Worm (Caenorhabditis elegans) whole organism, late embryonic: Measurements from ENCODE around the gene F45E1.1.
A peak's percentile ranks its signal among the peaks of the same experiment; 100 is the strongest.

Source experiments
- C08G9.2 ChIP-seq: sonication (generic microtip); optimal IDR thresholded peaks from 2 replicates; lab custom pipeline; 2016; ENCODE audit warnings: mild to moderate bottlenecking, missing genetic modification characterization, moderate library complexity, missing compliant biosample characterization
- F13H6.1 ChIP-seq: sonication (generic microtip); optimal IDR thresholded peaks from 2 replicates; lab custom pipeline; 2016; ENCODE audit warnings: missing genetic modification characterization, missing compliant biosample characterization
- K02D7.2 ChIP-seq: sonication (generic microtip); optimal IDR thresholded peaks from 2 replicates; lab custom pipeline; 2017; ENCODE audit warnings: mild to moderate bottlenecking, missing genetic modification characterization, missing compliant biosample characterization
- K09A11.1 ChIP-seq: sonication (generic microtip); optimal IDR thresholded peaks from 2 replicates; lab custom pipeline; 2017; ENCODE audit warnings: antibody characterized with exemption, mild to moderate bottlenecking, missing genetic modification characterization, missing compliant biosample characterization; ENCODE audit not compliant: insufficient read depth
- ceh-14 ChIP-seq: sonication (generic microtip); optimal IDR thresholded peaks from 2 replicates; lab custom pipeline; 2016; ENCODE audit warnings: missing genotype, missing genetic modification characterization, missing compliant biosample characterization
- ceh-18 ChIP-seq: sonication (generic microtip); optimal IDR thresholded peaks from 2 replicates; lab custom pipeline; 2016; ENCODE audit warnings: missing genetic modification characterization, missing compliant biosample characterization
- ceh-19 ChIP-seq: fragments of 200-800 bp; sonication (Bioruptor generic); optimal IDR thresholded peaks from 2 replicates; lab custom pipeline; 2018; ENCODE audit warnings: mild to moderate bottlenecking, missing genetic modification characterization, missing compliant biosample characterization
- ceh-24 ChIP-seq: sonication (generic microtip); optimal IDR thresholded peaks from 2 replicates; lab custom pipeline; 2016; ENCODE audit warnings: mild to moderate bottlenecking, missing genetic modification characterization, missing compliant biosample characterization
- ceh-30 ChIP-seq: fragments of 150-350 bp; optimal IDR thresholded peaks from 2 replicates; lab custom pipeline; 2014; ENCODE audit warnings: missing biosample characterization, missing genetic modification characterization
- ceh-31 ChIP-seq: sonication (generic microtip); optimal IDR thresholded peaks from 2 replicates; lab custom pipeline; 2016; ENCODE audit warnings: missing genetic modification characterization, missing compliant biosample characterization
- ceh-34 ChIP-seq: sonication (generic microtip); optimal IDR thresholded peaks from 2 replicates; lab custom pipeline; 2016; ENCODE audit warnings: mild to moderate bottlenecking, missing genetic modification characterization, missing compliant biosample characterization
- ceh-48 ChIP-seq: sonication (generic microtip); optimal IDR thresholded peaks from 2 replicates; lab custom pipeline; 2016; ENCODE audit warnings: missing genetic modification characterization, inconsistent platforms, missing compliant biosample characterization
- ceh-6 ChIP-seq: fragments of 200-800 bp; sonication (Bioruptor generic); optimal IDR thresholded peaks from 2 replicates; lab custom pipeline; 2018; ENCODE audit warnings: mild to moderate bottlenecking, missing genetic modification characterization, missing compliant biosample characterization
- che-1 ChIP-seq: sonication (generic microtip); optimal IDR thresholded peaks from 2 replicates; lab custom pipeline; 2016; ENCODE audit warnings: mild to moderate bottlenecking, missing genetic modification characterization, missing compliant biosample characterization
- elt-2 ChIP-seq: sonication (generic microtip); optimal IDR thresholded peaks from 2 replicates; lab custom pipeline; 2016; ENCODE audit warnings: missing genetic modification reagents, missing genetic modification characterization, missing compliant biosample characterization
- elt-4 ChIP-seq: sonication (generic microtip); optimal IDR thresholded peaks from 2 replicates; lab custom pipeline; 2016; ENCODE audit warnings: missing genetic modification characterization, missing compliant biosample characterization
- eyg-1 ChIP-seq: sonication (generic microtip); optimal IDR thresholded peaks from 2 replicates; lab custom pipeline; 2016; ENCODE audit warnings: missing genotype, missing genetic modification characterization, missing compliant biosample characterization
- fax-1 ChIP-seq: sonication (generic microtip); optimal IDR thresholded peaks from 2 replicates; lab custom pipeline; 2016; ENCODE audit warnings: missing genotype, missing genetic modification characterization, missing compliant biosample characterization
- fkh-6 ChIP-seq: sonication (generic microtip); optimal IDR thresholded peaks from 2 replicates; lab custom pipeline; 2016; ENCODE audit warnings: missing genetic modification characterization, missing compliant biosample characterization
- gmeb-2 ChIP-seq: sonication (generic microtip); optimal IDR thresholded peaks from 2 replicates; lab custom pipeline; 2016; ENCODE audit warnings: missing genetic modification characterization, inconsistent platforms, missing compliant biosample characterization
- hlh-15 ChIP-seq: sonication (generic microtip); optimal IDR thresholded peaks from 2 replicates; lab custom pipeline; 2016; ENCODE audit warnings: missing genetic modification characterization, missing compliant biosample characterization
- hlh-30 ChIP-seq: sonication (generic microtip); optimal IDR thresholded peaks from 2 replicates; lab custom pipeline; 2017; ENCODE audit warnings: antibody characterized with exemption, missing genetic modification characterization, missing compliant biosample characterization; ENCODE audit not compliant: insufficient read depth
- hlh-6 ChIP-seq: sonication (generic microtip); optimal IDR thresholded peaks from 2 replicates; lab custom pipeline; 2016; ENCODE audit warnings: missing genotype, missing genetic modification characterization, missing compliant biosample characterization
- hlh-8 ChIP-seq: sonication (generic microtip); optimal IDR thresholded peaks from 2 replicates; lab custom pipeline; 2016; ENCODE audit warnings: missing genotype, missing genetic modification characterization, missing compliant biosample characterization
- lin-11 ChIP-seq: fragments of 200-800 bp; sonication (Bioruptor generic); optimal IDR thresholded peaks from 2 replicates; lab custom pipeline; 2018; ENCODE audit warnings: mild to moderate bottlenecking, missing genetic modification characterization, missing compliant biosample characterization
- madf-2 ChIP-seq: sonication (generic microtip); optimal IDR thresholded peaks from 2 replicates; lab custom pipeline; 2017; ENCODE audit warnings: missing genetic modification characterization, missing compliant biosample characterization
- mec-3 ChIP-seq: sonication (generic microtip); optimal IDR thresholded peaks from 2 replicates; lab custom pipeline; 2016; ENCODE audit warnings: borderline replicate concordance, missing genetic modification characterization, missing compliant biosample characterization
- npax-4 ChIP-seq: sonication (generic microtip); optimal IDR thresholded peaks from 2 replicates; lab custom pipeline; 2016; ENCODE audit warnings: missing genetic modification characterization, missing compliant biosample characterization
- odd-2 ChIP-seq: sonication (generic microtip); optimal IDR thresholded peaks from 2 replicates; lab custom pipeline; 2017; ENCODE audit warnings: antibody characterized with exemption, mild to moderate bottlenecking, missing genetic modification characterization, missing compliant biosample characterization
- pag-3 ChIP-seq: sonication (generic microtip); optimal IDR thresholded peaks from 2 replicates; lab custom pipeline; 2016; ENCODE audit warnings: missing compliant biosample characterization, missing genetic modification characterization, borderline replicate concordance
- pax-1 ChIP-seq: fragments of 150-350 bp; optimal IDR thresholded peaks from 2 replicates; lab custom pipeline; 2014; ENCODE audit warnings: missing biosample characterization, missing genetic modification characterization
- pqm-1 ChIP-seq: sonication (generic microtip); optimal IDR thresholded peaks from 2 replicates; lab custom pipeline; 2016; ENCODE audit warnings: missing genetic modification characterization, missing compliant biosample characterization
- pros-1 ChIP-seq: fragments of 150-350 bp; optimal IDR thresholded peaks from 2 replicates; lab custom pipeline; 2014; ENCODE audit warnings: missing biosample characterization, missing genetic modification reagents, missing genetic modification characterization
- ref-2 ChIP-seq: sonication (generic microtip); optimal IDR thresholded peaks from 2 replicates; lab custom pipeline; 2016; ENCODE audit warnings: missing genetic modification characterization, missing compliant biosample characterization
- rnt-1 ChIP-seq: sonication (generic microtip); optimal IDR thresholded peaks from 2 replicates; lab custom pipeline; 2016; ENCODE audit warnings: missing genetic modification characterization, missing compliant biosample characterization
- sdc-2 ChIP-seq: sonication (generic microtip); optimal IDR thresholded peaks from 2 replicates; lab custom pipeline; 2016; ENCODE audit warnings: missing genotype, missing genetic modification characterization, missing compliant biosample characterization
- sox-2 ChIP-seq: fragments of 200-800 bp; sonication (Bioruptor generic); IDR thresholded peaks from 2 replicates; pipeline ENCODE4 v1.3.6; 2022; ENCODE audit warnings: missing genetic modification reagents, missing genetic modification characterization, missing compliant biosample characterization
- tbx-2 ChIP-seq: sonication (generic microtip); optimal IDR thresholded peaks from 2 replicates; lab custom pipeline; 2016; ENCODE audit warnings: missing genetic modification characterization, missing compliant biosample characterization
- tbx-7 ChIP-seq: sonication (generic microtip); optimal IDR thresholded peaks from 2 replicates; lab custom pipeline; 2016; ENCODE audit warnings: missing genotype, missing genetic modification characterization, missing compliant biosample characterization
- ttx-3 ChIP-seq: sonication (generic microtip); optimal IDR thresholded peaks from 2 replicates; lab custom pipeline; 2016; ENCODE audit warnings: missing genetic modification reagents, missing genetic modification characterization, missing compliant biosample characterization
- unc-3 ChIP-seq, 2 experiments: fragments of 200-800 bp in 1 of 2; sonication (Bioruptor generic) in 1 of 2; sonication (generic microtip) in 1 of 2; conservative IDR thresholded peaks in 1 of 2; optimal IDR thresholded peaks in 1 of 2; 2 replicates each; pipeline versions ENCODE4 v1.3.6 to Lab custom; 2016 to 2022; ENCODE audit warnings: missing compliant biosample characterization in 2 of 2, missing genetic modification characterization in 2 of 2, missing genetic modification reagents in 1 of 2
- unc-42 ChIP-seq: sonication (generic microtip); optimal IDR thresholded peaks from 2 replicates; lab custom pipeline; 2016; ENCODE audit warnings: missing genotype, missing genetic modification characterization, missing compliant biosample characterization
- unc-86 ChIP-seq: sonication (generic microtip); optimal IDR thresholded peaks from 2 replicates; lab custom pipeline; 2016; ENCODE audit warnings: missing genetic modification characterization, missing compliant biosample characterization
- zip-5 ChIP-seq: sonication (generic microtip); optimal IDR thresholded peaks from 2 replicates; lab custom pipeline; 2016; ENCODE audit warnings: missing genetic modification characterization, missing compliant biosample characterization
- ztf-16 ChIP-seq: sonication (generic microtip); optimal IDR thresholded peaks from 2 replicates; lab custom pipeline; 2017; ENCODE audit warnings: missing genetic modification characterization, missing compliant biosample characterization

Gene F45E1.1

DNA sequence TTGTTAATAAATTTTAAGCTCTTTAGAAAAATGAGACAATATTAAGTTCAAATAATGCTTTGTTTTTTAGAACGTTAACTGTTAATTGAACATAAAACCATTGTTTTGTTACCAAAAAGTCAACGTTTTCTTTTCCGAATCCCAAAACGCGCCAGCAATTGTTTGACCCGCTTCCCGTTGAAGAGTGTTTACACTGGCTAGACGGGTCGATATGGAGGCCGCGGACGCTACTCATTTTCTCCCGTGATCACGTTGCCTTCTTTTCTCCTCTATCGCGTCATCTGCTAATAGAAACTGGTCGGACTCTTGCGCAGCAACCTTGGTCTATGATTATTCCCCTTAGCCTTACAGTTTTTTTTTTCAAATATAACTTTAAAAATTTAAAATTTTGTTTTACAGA lies 25.6 kb downstream of the F45E1.1 start, which contains the start of gene C34D10.1 (continued):
- TF ChIP-seq eyg-1 (no peak), ceh-6 (GFP tag; lab: Kevin White, UChicago) (no peak), ztf-16 (tag; lab: Kevin White, UChicago) (no peak), tbx-2 (tag; lab: Kevin White, UChicago) (peak; percentile 16), pqm-1 (no peak), ref-2 (tag; lab: Kevin White, UChicago) (peak; percentile 43), ceh-48 (tag; lab: Kevin White, UChicago) (peak; percentile 35), ceh-14 (no peak), pag-3 (tag; lab: Kevin White, UChicago) (no peak), lin-11 (tag; lab: Kevin White, UChicago) (no peak), fax-1 (tag; lab: Kevin White, UChicago) (no peak), ceh-19 (GFP tag; lab: Kevin White, UChicago) (no peak), ceh-31 (tag; lab: Kevin White, UChicago) (peak; percentile 46), elt-4 (no peak), hlh-15 (no peak), C08G9.2 (tag; lab: Kevin White, UChicago) (no peak), unc-3 (GFP tag; conservative IDR thresholded peaks at IDR 0.05; lab: Robert Waterston, UW) (no peak), unc-3 (tag; optimal IDR thresholded peaks at IDR 0.05; lab: Kevin White, UChicago) (no peak), ceh-24 (no peak), ceh-34 (tag; lab: Kevin White, UChicago) (peak; percentile 31), unc-42 (tag; lab: Kevin White, UChicago) (no peak), tbx-7 (tag; lab: Kevin White, UChicago) (no peak), npax-4 (no peak), hlh-30 (tag; lab: Kevin White, UChicago) (peak; percentile 63), ceh-30 (tag; lab: Kevin White, UChicago) (no peak), pax-1 (no peak), K02D7.2 (tag; lab: Kevin White, UChicago) (no peak), ttx-3 (tag; lab: Kevin White, UChicago) (no peak), fkh-6 (tag; lab: Kevin White, UChicago) (no peak), hlh-6 (no peak), F13H6.1 (tag; lab: Kevin White, UChicago) (peak; percentile 26), hlh-8 (no peak), unc-86 (tag; lab: Kevin White, UChicago) (no peak), sdc-2 (tag; lab: Kevin White, UChicago) (peak; percentile 66), ceh-18 (tag; lab: Kevin White, UChicago) (peak; percentile 35), K09A11.1 (tag; lab: Kevin White, UChicago) (no peak), che-1 (no peak), pros-1 (tag; lab: Kevin White, UChicago) (no peak), rnt-1 (no peak), elt-2 (tag; lab: Kevin White, UChicago) (no peak), sox-2 (GFP tag; lab: Robert Waterston, UW) (no peak), madf-2 (tag; lab: Kevin White, UChicago) (no peak), mec-3 (tag; lab: Kevin White, UChicago) (no peak), gmeb-2 (tag; lab: Kevin White, UChicago) (no peak), odd-2 (no peak), zip-5 (tag; lab: Kevin White, UChicago) (no peak)
- TF ChIP-seq, all 69 proteins: peak for 10
